Fruit fly (Drosophila melanogaster): ENCODE measurements around the gene CG12971.

DNA sequence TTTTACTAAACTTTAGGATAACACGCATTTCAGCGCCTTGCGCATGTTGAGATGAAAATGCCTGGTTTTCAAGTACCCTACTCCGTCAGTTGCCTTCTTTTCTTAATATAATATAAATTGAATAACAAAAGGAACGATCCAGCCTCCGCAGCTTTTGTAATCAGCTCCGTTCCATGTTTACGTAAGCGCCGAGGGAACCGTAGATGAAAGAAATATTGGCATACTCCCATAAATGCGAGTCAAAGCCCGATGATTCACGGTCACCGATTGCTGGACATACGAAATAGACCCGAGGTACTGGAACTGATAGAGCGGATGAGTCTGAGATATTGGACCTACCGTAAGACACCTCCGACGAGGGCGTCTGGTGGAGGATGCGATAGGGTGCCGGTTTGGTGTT is 13.7 kb downstream of the CG12971 start:
- TF ChIP-seq pnt (GFP tag; optimal IDR thresholded peaks at IDR 0.05) (no peak), CG6689 (GFP tag; IDR thresholded peaks at IDR 0.05) (no peak), sc (optimal IDR thresholded peaks at IDR 0.05) (no peak), sc (GFP tag; optimal IDR thresholded peaks at IDR 0.05) (no peak), Nf-YC (tag; optimal IDR thresholded peaks at IDR 0.05) (no peak), caup (GFP tag; optimal IDR thresholded peaks at IDR 0.05; ENCODE audit: severe bottlenecking) (no peak), sens-2 (GFP tag; IDR thresholded peaks at IDR 0.05) (no peak), CG2120 (GFP tag; optimal IDR thresholded peaks at IDR 0.05) (no peak), CG13775 (GFP tag; optimal IDR thresholded peaks at IDR 0.05) (no peak), CG3407 (GFP tag; optimal IDR thresholded peaks at IDR 0.05) (no peak), Oaz (GFP tag; IDR thresholded peaks at IDR 0.05) (no peak), CG10959 (GFP tag; IDR thresholded peaks at IDR 0.05) (no peak), CG16779 (GFP tag; IDR thresholded peaks at IDR 0.05) (no peak)
